Fruit fly (Drosophila melanogaster): ENCODE data around the gene GABA-B-R1.

The GABA-B-R1 gene

dm6 chr2L:14995594-14996463 is 20.3 kb upstream of the GABA-B-R1 start (continued):
- TF ChIP-seq Max (GFP tag; optimal IDR thresholded peaks at IDR 0.05) (peak; percentile 90), fd3F (GFP tag; optimal IDR thresholded peaks at IDR 0.05) (peak; percentile 85), HLH3B (GFP tag; IDR thresholded peaks at IDR 0.05) (peak; percentile 96), CG15479 (GFP tag; optimal IDR thresholded peaks at IDR 0.05) (no peak), slou (GFP tag; optimal IDR thresholded peaks at IDR 0.05) (peak; percentile 79), CG16815 (GFP tag; optimal IDR thresholded peaks at IDR 0.05) (peak; percentile 66), Elba2 (GFP tag; optimal IDR thresholded peaks at IDR 0.05) (peak; percentile 16), CG12744 (GFP tag; optimal IDR thresholded peaks at IDR 0.05) (no peak), gro (GFP tag; optimal IDR thresholded peaks at IDR 0.05) (no peak), unpg (GFP tag; optimal IDR thresholded peaks at IDR 0.05) (peak; percentile 96), fd102C (GFP tag; optimal IDR thresholded peaks at IDR 0.05) (no peak), CG8944 (GFP tag; optimal IDR thresholded peaks at IDR 0.05) (peak; percentile 44), Xrp1 (GFP tag; IDR thresholded peaks at IDR 0.05) (peak; percentile 96), NK7.1 (GFP tag; optimal IDR thresholded peaks at IDR 0.05) (no peak), CrebB (tag; optimal IDR thresholded peaks at IDR 0.05) (peak; percentile 80), ara (GFP tag; IDR thresholded peaks at IDR 0.05) (peak; percentile 92), CG8281 (tag; optimal IDR thresholded peaks at IDR 0.05) (peak; percentile 98), pho (GFP tag; optimal IDR thresholded peaks at IDR 0.05) (peak; percentile 12), CG17802 (tag; optimal IDR thresholded peaks at IDR 0.05) (peak; percentile 70), twi (tag; optimal IDR thresholded peaks at IDR 0.05) (peak; percentile 73), CG6765 (GFP tag; optimal IDR thresholded peaks at IDR 0.05) (peak; percentile 66), CG1792 (GFP tag; optimal IDR thresholded peaks at IDR 0.05) (peak; percentile 14), B-H1 (GFP tag; IDR thresholded peaks at IDR 0.05) (peak; percentile 90), br (optimal IDR thresholded peaks at IDR 0.05) (no peak), CG9609 (GFP tag; optimal IDR thresholded peaks at IDR 0.05) (peak; percentile 19), Sox100B (GFP tag; optimal IDR thresholded peaks at IDR 0.05) (peak; percentile 95), H15 (GFP tag; IDR thresholded peaks at IDR 0.05) (peak; percentile 89), NfI (GFP tag; optimal IDR thresholded peaks at IDR 0.05) (peak; percentile 73), Nf-YA (GFP tag; IDR thresholded peaks at IDR 0.05) (peak; percentile 88), MBD-R2 (GFP tag; IDR thresholded peaks at IDR 0.05) (peak; percentile 53), CG4707 (GFP tag; optimal IDR thresholded peaks at IDR 0.05) (peak; percentile 53), Ada2b (GFP tag; IDR thresholded peaks at IDR 0.05) (peak; percentile 89), unc-4 (GFP tag; IDR thresholded peaks at IDR 0.05; ENCODE audit: partially characterized antibody) (no peak), hbn (GFP tag; IDR thresholded peaks at IDR 0.05; ENCODE audit: partially characterized antibody) (no peak), CG15601 (tag; optimal IDR thresholded peaks at IDR 0.05) (peak; percentile 91), Deaf1 (tag; optimal IDR thresholded peaks at IDR 0.05) (peak; percentile 71), otp (GFP tag; IDR thresholded peaks at IDR 0.05) (peak; percentile 81; the same call in 1 of the 3 replicates), HLH4C (GFP tag; IDR thresholded peaks at IDR 0.05; ENCODE audit: partially characterized antibody) (no peak), ttk (GFP tag; IDR thresholded peaks at IDR 0.05) (peak; percentile 95), Neu2 (GFP tag; optimal IDR thresholded peaks at IDR 0.05; ENCODE audit: borderline replicate concordance) (no peak), TFAM (GFP tag; optimal IDR thresholded peaks at IDR 0.05) (peak; percentile 44), Dp (GFP tag; optimal IDR thresholded peaks at IDR 0.05) (no peak), crol (GFP tag; IDR thresholded peaks at IDR 0.05) (peak; percentile 78), dpn (GFP tag; optimal IDR thresholded peaks at IDR 0.05) (peak; percentile 21 to 90), nom (GFP tag; optimal IDR thresholded peaks at IDR 0.05) (peak; percentile 87), CG3163 (GFP tag; optimal IDR thresholded peaks at IDR 0.05) (peak; percentile 12), zfh2 (GFP tag; optimal IDR thresholded peaks at IDR 0.05) (no peak), sr (GFP tag; IDR thresholded peaks at IDR 0.05) (peak; percentile 48; the same call in 1 of the 3 replicates), CG12219 (GFP tag; optimal IDR thresholded peaks at IDR 0.05) (peak; percentile 80)
